Fruit fly (Drosophila melanogaster) whole organism, pupa: ENCODE measurements around the gene CG3062.
A peak's percentile ranks its signal among the peaks of the same experiment; 100 is the strongest.

Experiments used
- CG12605 ChIP-seq: fragments of 200-800 bp; sonication (Bioruptor generic); IDR thresholded peaks from 2 replicates; pipeline ENCODE4 v1.3.6; 2022; ENCODE audit warnings: missing biosample characterization, missing genetic modification characterization
- CG13204 ChIP-seq: fragments of 200-800 bp; sonication (Bioruptor generic); optimal IDR thresholded peaks from 2 replicates; lab custom pipeline; 2018; ENCODE audit warnings: missing biosample characterization, mild to moderate bottlenecking, missing genetic modification characterization, moderate library complexity
- CG14655 ChIP-seq: fragments of 200-800 bp; sonication (Bioruptor generic); optimal IDR thresholded peaks from 3 replicates; lab custom pipeline; 2017; ENCODE audit warnings: mild to moderate bottlenecking, missing biosample characterization, missing genetic modification reagents, missing genetic modification characterization
- CG15710 ChIP-seq: fragments of 200-800 bp; sonication (Bioruptor generic); optimal IDR thresholded peaks from 2 replicates; lab custom pipeline; 2018; ENCODE audit warnings: missing biosample characterization, mild to moderate bottlenecking, missing genetic modification characterization, moderate library complexity
- CG34367 ChIP-seq: fragments of 200-800 bp; sonication (Bioruptor generic); optimal IDR thresholded peaks from 2 replicates; lab custom pipeline; 2018; ENCODE audit warnings: missing biosample characterization, mild to moderate bottlenecking, missing genetic modification characterization
- CG8159 ChIP-seq: fragments of 200-800 bp; sonication (Bioruptor generic); optimal IDR thresholded peaks from 3 replicates; lab custom pipeline; 2018; ENCODE audit warnings: missing biosample characterization, mild to moderate bottlenecking, missing genetic modification characterization, moderate library complexity
- CG8301 ChIP-seq: fragments of 200-800 bp; sonication (Bioruptor generic); optimal IDR thresholded peaks from 2 replicates; lab custom pipeline; 2018; ENCODE audit warnings: missing biosample characterization, mild to moderate bottlenecking, missing genetic modification characterization
- EcR ChIP-seq: fragments of 200-800 bp; sonication (Bioruptor generic); optimal IDR thresholded peaks from 3 replicates; lab custom pipeline; 2019; ENCODE audit warnings: missing biosample characterization, missing genetic modification characterization, mild to moderate bottlenecking, moderate library complexity, missing genetic modification reagents
- Pif1A ChIP-seq: fragments of 200-800 bp; sonication (Bioruptor generic); optimal IDR thresholded peaks from 3 replicates; lab custom pipeline; 2016; ENCODE audit warnings: missing biosample characterization, missing genetic modification characterization
- Pif1B ChIP-seq: fragments of 200-800 bp; sonication (Bioruptor generic); optimal IDR thresholded peaks from 3 replicates; lab custom pipeline; 2016; ENCODE audit warnings: missing biosample characterization, missing genetic modification characterization
- Snoo ChIP-seq: fragments of 200-800 bp; sonication (Bioruptor generic); optimal IDR thresholded peaks from 3 replicates; lab custom pipeline; 2017; ENCODE audit warnings: missing biosample characterization, mild to moderate bottlenecking, missing genetic modification characterization, inconsistent platforms
- fd96Ca ChIP-seq: fragments of 200-800 bp; sonication (Bioruptor generic); IDR thresholded peaks from 3 replicates; pipeline ENCODE4 v1.3.6; 2022; ENCODE audit warnings: missing biosample characterization, missing genetic modification characterization
- gl ChIP-seq: fragments of 200-800 bp; sonication (Bioruptor generic); optimal IDR thresholded peaks from 2 replicates; lab custom pipeline; 2018; ENCODE audit warnings: missing biosample characterization, mild to moderate bottlenecking, missing genetic modification characterization
- rn ChIP-seq: fragments of 200-800 bp; sonication (Bioruptor generic); IDR thresholded peaks from 2 replicates; pipeline ENCODE4 v1.3.6; 2022; ENCODE audit warnings: missing biosample characterization, missing genetic modification characterization

CG3062 gene

dm6 chrX:4596467-4597183, 48.0 kb downstream of the CG3062 start:
- TF ChIP-seq CG12605, result no peak
- TF ChIP-seq Pif1A (GFP tag; lab: Kevin White, UChicago), result peak; percentile 39
- TF ChIP-seq CG14655 (GFP tag; lab: Kevin White, UChicago), result no peak
- TF ChIP-seq CG13204 (GFP tag; lab: Kevin White, UChicago), result peak; percentile 12
- TF ChIP-seq CG34367, result no peak
- TF ChIP-seq EcR (GFP tag; lab: Kevin White, UChicago), result peak; percentile 13
- TF ChIP-seq CG8301 (tag; lab: Kevin White, UChicago), result no peak
- no peak for TF ChIP-seq rn (GFP tag; lab: Robert Waterston, UW)
- peak; percentile 33; the same call in 1 of the 3 replicates for TF ChIP-seq fd96Ca (GFP tag; lab: Robert Waterston, UW)
- TF ChIP-seq CG8159, result no peak
- peak; percentile 6 for TF ChIP-seq CG15710 (tag; lab: Kevin White, UChicago)
- no peak for TF ChIP-seq Pif1B (GFP tag; lab: Kevin White, UChicago)

- TF ChIP-seq Snoo (tag; lab: Kevin White, UChicago) (no peak), gl (tag; lab: Kevin White, UChicago) (no peak), Pif1B (GFP tag; lab: Kevin White, UChicago) (no peak), EcR (GFP tag; lab: Kevin White, UChicago) (no peak)
Observed at dm6 chrX:4592258-4592657, 52.4 kb downstream of the CG3062 start.
